Fruit fly (Drosophila melanogaster): Measurements from ENCODE around the gene bab2.

- TF ChIP-seq CG11617 (GFP tag; optimal IDR thresholded peaks at IDR 0.05) (no peak), CG5204 (GFP tag; optimal IDR thresholded peaks at IDR 0.05) (no peak), Mnt (GFP tag; optimal IDR thresholded peaks at IDR 0.05) (no peak), cnc (optimal IDR thresholded peaks at IDR 0.05) (no peak), toe (GFP tag; optimal IDR thresholded peaks at IDR 0.05) (no peak), tj (GFP tag; optimal IDR thresholded peaks at IDR 0.05) (no peak), CG7101 (tag; optimal IDR thresholded peaks at IDR 0.05) (no peak), CG1620 (GFP tag; optimal IDR thresholded peaks at IDR 0.05) (no peak), Clk (GFP tag; optimal IDR thresholded peaks at IDR 0.05) (no peak), Crg-1 (GFP tag; optimal IDR thresholded peaks at IDR 0.05) (no peak), ovo (GFP tag; optimal IDR thresholded peaks at IDR 0.05) (no peak)
Observed at dm6 chr3L:1092253-1092652, 84.8 kb downstream of the bab2 start.
